Worm (Caenorhabditis elegans): Measurements from ENCODE around the gene chca-1.

DNA sequence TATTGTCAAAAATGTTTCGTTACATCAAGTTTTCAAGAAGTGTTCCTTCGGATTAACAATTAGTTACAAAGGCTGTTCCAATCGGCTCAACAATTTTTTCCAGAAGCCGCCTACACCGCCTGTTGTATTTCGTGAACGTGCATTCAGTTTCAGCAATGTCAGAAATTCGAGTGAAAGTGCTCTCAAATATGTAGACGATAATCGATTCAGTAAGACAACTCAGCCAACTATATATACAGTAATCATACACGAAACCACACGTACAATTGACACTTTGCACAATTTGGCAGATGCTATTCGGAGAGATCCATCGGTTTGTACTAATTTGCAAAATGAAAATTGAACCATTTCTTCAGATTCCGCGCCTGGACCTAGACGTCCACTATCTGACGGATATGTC, 45.3 kb downstream of the chca-1 start:
- TF ChIP-seq nhr-6 (tag; optimal IDR thresholded peaks at IDR 0.05) (no peak), zag-1 (tag; optimal IDR thresholded peaks at IDR 0.05) (no peak), nhr-102 (tag; optimal IDR thresholded peaks at IDR 0.05) (no peak), nhr-77 (tag; optimal IDR thresholded peaks at IDR 0.05) (no peak), nhr-28 (tag; optimal IDR thresholded peaks at IDR 0.05) (no peak), spr-1 (tag; optimal IDR thresholded peaks at IDR 0.05) (no peak), egl-27 (tag; optimal IDR thresholded peaks at IDR 0.05) (no peak), lsy-2 (tag; optimal IDR thresholded peaks at IDR 0.05) (no peak)
